Fruit fly (Drosophila melanogaster) whole organism, adult: ENCODE data around the gene Obp83a.

Experiments
- CG11617 ChIP-seq: fragments of 200-800 bp; sonication (Bioruptor generic); optimal IDR thresholded peaks from 2 replicates; lab custom pipeline; 2017; ENCODE audit warnings: mild to moderate bottlenecking, missing biosample characterization, missing genetic modification reagents, missing genetic modification characterization
- CG12768 ChIP-seq: fragments of 200-800 bp; sonication (Bioruptor generic); optimal IDR thresholded peaks from 2 replicates; lab custom pipeline; 2017; ENCODE audit warnings: missing biosample characterization, missing genetic modification characterization, mild to moderate bottlenecking, moderate library complexity, missing genetic modification reagents
- CG14711 ChIP-seq: fragments of 200-800 bp; sonication (Bioruptor generic); optimal IDR thresholded peaks from 2 replicates; lab custom pipeline; 2018; ENCODE audit warnings: missing biosample characterization, mild to moderate bottlenecking, missing genetic modification characterization, moderate library complexity
- CG1620 ChIP-seq: fragments of 200-800 bp; sonication (Bioruptor generic); optimal IDR thresholded peaks from 2 replicates; lab custom pipeline; 2016; ENCODE audit warnings: missing biosample characterization, missing genetic modification characterization
- CG33017 ChIP-seq: fragments of 200-800 bp; sonication (Bioruptor generic); optimal IDR thresholded peaks from 2 replicates; lab custom pipeline; 2018; ENCODE audit warnings: missing biosample characterization, mild to moderate bottlenecking, missing genetic modification characterization, moderate library complexity
- CG5204 ChIP-seq: fragments of 200-800 bp; sonication (Bioruptor generic); optimal IDR thresholded peaks from 2 replicates; lab custom pipeline; 2016; ENCODE audit warnings: missing biosample characterization, missing genetic modification characterization
- CG7045 ChIP-seq: fragments of 200-800 bp; sonication (Bioruptor generic); optimal IDR thresholded peaks from 2 replicates; lab custom pipeline; 2017; ENCODE audit warnings: missing biosample characterization, mild to moderate bottlenecking, missing genetic modification characterization
- CG7101 ChIP-seq: fragments of 200-800 bp; sonication (Bioruptor generic); optimal IDR thresholded peaks from 2 replicates; lab custom pipeline; 2018; ENCODE audit warnings: missing biosample characterization, mild to moderate bottlenecking, missing genetic modification characterization, moderate library complexity
- Clk ChIP-seq: fragments of 200-800 bp; sonication (Bioruptor generic); optimal IDR thresholded peaks from 2 replicates; lab custom pipeline; 2017; ENCODE audit warnings: missing biosample characterization, missing genetic modification characterization
- Crg-1 ChIP-seq: fragments of 200-800 bp; sonication (Bioruptor generic); optimal IDR thresholded peaks from 2 replicates; lab custom pipeline; 2016; ENCODE audit warnings: missing biosample characterization, missing genetic modification characterization
- Hr96 ChIP-seq: fragments of 200-800 bp; sonication (Bioruptor generic); optimal IDR thresholded peaks from 2 replicates; lab custom pipeline; 2016; ENCODE audit warnings: missing biosample characterization, missing genetic modification characterization
- Mnt ChIP-seq: fragments of 200-800 bp; sonication (Bioruptor generic); optimal IDR thresholded peaks from 2 replicates; lab custom pipeline; 2016; ENCODE audit warnings: missing biosample characterization, mild to moderate bottlenecking, missing genetic modification characterization
- bab1 ChIP-seq: fragments of 200-800 bp; sonication (Bioruptor generic); optimal IDR thresholded peaks from 3 replicates; lab custom pipeline; 2019; ENCODE audit warnings: missing biosample characterization, mild to moderate bottlenecking, missing genetic modification characterization, moderate library complexity
- cic ChIP-seq: fragments of 200-800 bp; sonication (Bioruptor generic); optimal IDR thresholded peaks from 2 replicates; lab custom pipeline; 2017; ENCODE audit warnings: missing biosample characterization, mild to moderate bottlenecking, missing genetic modification characterization, moderate library complexity
- cnc ChIP-seq, 2 experiments: fragments of >200 bp; optimal IDR thresholded peaks; 2 replicates each; lab custom pipeline; 2017
- kay ChIP-seq: fragments of 200-800 bp; sonication (Bioruptor generic); peaks from one replicate; lab custom pipeline; 2016; ENCODE audit warnings: missing biosample characterization, missing genetic modification characterization, borderline replicate concordance
- ovo ChIP-seq: fragments of 200-800 bp; sonication (Bioruptor generic); optimal IDR thresholded peaks from 2 replicates; lab custom pipeline; 2016; ENCODE audit warnings: missing biosample characterization, missing genetic modification characterization
- pad ChIP-seq: fragments of 200-800 bp; sonication (Bioruptor generic); optimal IDR thresholded peaks from 3 replicates; lab custom pipeline; 2017; ENCODE audit warnings: missing biosample characterization, missing genetic modification characterization, mild to moderate bottlenecking, moderate library complexity, missing genetic modification reagents
- tj ChIP-seq: fragments of 200-800 bp; sonication (Bioruptor generic); optimal IDR thresholded peaks from 3 replicates; lab custom pipeline; 2017; ENCODE audit warnings: missing biosample characterization, mild to moderate bottlenecking, missing genetic modification characterization, moderate library complexity
- toe ChIP-seq: fragments of 200-800 bp; sonication (Bioruptor generic); optimal IDR thresholded peaks from 2 replicates; lab custom pipeline; 2016; ENCODE audit warnings: missing biosample characterization, missing genetic modification characterization

Gene Obp83a

dm6 chr3R:5975145-5975544 is at the start of gene Obp83a:
TSS of gene Obp83a (minus strand) at chr3R:5975245.
- TF ChIP-seq kay (GFP tag; lab: Kevin White, UChicago) (no peak), toe (no peak), CG5204 (GFP tag; lab: Kevin White, UChicago) (no peak), cnc (optimal IDR thresholded peaks at IDR 0.05; lab: Kevin White, UChicago) (no peak), CG14711 (tag; lab: Kevin White, UChicago) (no peak), Mnt (no peak), CG11617 (GFP tag; lab: Kevin White, UChicago) (no peak), tj (GFP tag; lab: Kevin White, UChicago) (no peak), CG1620 (GFP tag; lab: Kevin White, UChicago) (no peak), Hr96 (no peak), ovo (no peak), CG12768 (GFP tag; lab: Kevin White, UChicago) (no peak), bab1 (GFP tag; lab: Kevin White, UChicago) (no peak), pad (no peak), Clk (GFP tag; lab: Kevin White, UChicago) (no peak)

DNA sequence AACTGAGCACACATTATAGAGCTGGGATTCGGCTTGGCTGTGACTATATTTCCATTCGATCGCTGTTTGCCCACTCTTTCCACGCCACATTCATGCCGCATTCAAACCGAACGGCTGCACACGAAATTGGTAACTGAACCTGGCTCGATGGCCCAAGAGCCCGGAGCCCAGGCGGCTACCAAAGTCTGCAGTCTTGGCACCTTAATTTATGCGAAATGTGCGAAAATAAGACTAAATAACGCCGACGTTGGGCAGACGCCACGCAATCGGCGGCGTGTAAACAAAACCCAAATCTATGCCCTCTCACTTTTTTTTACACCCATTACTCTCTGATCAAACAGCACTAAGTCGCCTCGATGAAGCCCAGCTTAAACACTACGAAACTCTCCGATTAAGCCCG is 36.8 kb upstream of the Obp83a start, which contains the start of gene CG10280:
TSS of gene CG10280 (minus strand) at position 101 of the 400 bp plus-strand sequence.
- TF ChIP-seq pad (no peak), CG1620 (GFP tag; lab: Kevin White, UChicago) (no peak), ovo (no peak), Clk (GFP tag; lab: Kevin White, UChicago) (no peak), cic (GFP tag; lab: Kevin White, UChicago) (no peak), kay (GFP tag; lab: Kevin White, UChicago) (no peak), cnc (optimal IDR thresholded peaks at IDR 0.05; lab: Kevin White, UChicago) (no peak), Mnt (no peak), tj (GFP tag; lab: Kevin White, UChicago) (no peak), CG11617 (GFP tag; lab: Kevin White, UChicago) (no peak)

dm6 chr3R:6009510-6010407 is 34.7 kb upstream of the Obp83a start:
- TF ChIP-seq bab1 (GFP tag; lab: Kevin White, UChicago) = no peak
- TF ChIP-seq ovo = no peak
- TF ChIP-seq CG7045 (GFP tag; lab: Kevin White, UChicago) = no peak
- no peak for TF ChIP-seq CG14711 (tag; lab: Kevin White, UChicago)
- no peak for TF ChIP-seq CG33017
- TF ChIP-seq CG5204 (GFP tag; lab: Kevin White, UChicago) = no peak
- TF ChIP-seq kay (GFP tag; lab: Kevin White, UChicago) = no peak
- no peak for TF ChIP-seq cnc (optimal IDR thresholded peaks at IDR 0.05; lab: Kevin White, UChicago)
- no peak for TF ChIP-seq Hr96
- no peak for TF ChIP-seq toe
- no peak for TF ChIP-seq Crg-1 (GFP tag; lab: Kevin White, UChicago)
- no peak for TF ChIP-seq cic (GFP tag; lab: Kevin White, UChicago)
- TF ChIP-seq pad = no peak
- no peak for TF ChIP-seq tj (GFP tag; lab: Kevin White, UChicago)
- no peak for TF ChIP-seq CG11617 (GFP tag; lab: Kevin White, UChicago)
- no peak for TF ChIP-seq Clk (GFP tag; lab: Kevin White, UChicago)
- no peak for TF ChIP-seq CG1620 (GFP tag; lab: Kevin White, UChicago)
- TF ChIP-seq Mnt = no peak
- no peak for TF ChIP-seq CG7101 (tag; lab: Kevin White, UChicago)
- no peak for TF ChIP-seq CG12768 (GFP tag; lab: Kevin White, UChicago)

DNA sequence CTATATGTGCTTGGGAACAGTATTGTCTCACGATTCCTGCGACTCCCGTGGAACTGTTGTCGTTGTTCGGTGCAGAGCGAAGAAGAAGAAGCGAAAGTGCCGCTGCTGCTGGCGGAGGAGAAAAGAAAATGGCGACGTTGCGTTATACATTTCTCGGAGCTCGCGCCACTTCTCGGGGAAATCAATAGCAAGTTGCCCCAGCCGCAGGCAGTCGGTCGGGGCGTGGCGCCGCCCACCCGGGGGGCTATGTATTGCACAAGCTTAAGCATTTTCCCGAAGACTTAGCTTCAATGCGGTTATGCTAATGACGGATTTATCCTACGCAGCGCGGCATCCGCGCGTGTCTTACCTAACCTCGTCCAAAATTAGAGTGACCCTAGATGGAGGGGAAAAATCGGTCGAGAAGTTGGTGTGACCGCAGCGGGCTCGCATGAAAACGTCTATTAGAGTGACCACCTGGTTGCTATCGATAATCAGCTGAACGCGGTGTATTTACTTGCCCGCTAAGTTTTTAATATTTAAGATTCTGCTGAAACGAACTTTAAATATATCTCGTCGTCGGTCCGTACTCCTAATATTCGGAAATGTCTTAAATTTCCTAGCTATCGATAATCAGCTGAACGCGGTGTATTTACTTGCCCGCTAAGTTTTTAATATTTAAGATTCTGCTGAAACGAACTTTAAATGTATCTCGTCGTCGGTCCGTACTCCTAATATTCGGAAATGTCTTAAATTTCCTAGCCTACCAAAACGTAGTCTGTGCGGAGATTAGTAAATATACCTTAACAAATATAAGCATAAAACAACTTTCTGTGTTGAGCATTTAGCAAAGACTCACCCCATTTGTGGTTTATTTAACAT is 33.4 kb upstream of the Obp83a start, which contains the start of gene Rm62:
TSS of gene Rm62 (minus strand) at position 378 of the 861 bp plus-strand sequence.
- TF ChIP-seq CG7101 (tag; lab: Kevin White, UChicago) (peak; percentile 39), tj (GFP tag; lab: Kevin White, UChicago) (peak; percentile 9), kay (GFP tag; lab: Kevin White, UChicago) (no peak), pad (peak; percentile 97), CG11617 (GFP tag; lab: Kevin White, UChicago) (peak; percentile 8), bab1 (GFP tag; lab: Kevin White, UChicago) (peak; percentile 45)

DNA sequence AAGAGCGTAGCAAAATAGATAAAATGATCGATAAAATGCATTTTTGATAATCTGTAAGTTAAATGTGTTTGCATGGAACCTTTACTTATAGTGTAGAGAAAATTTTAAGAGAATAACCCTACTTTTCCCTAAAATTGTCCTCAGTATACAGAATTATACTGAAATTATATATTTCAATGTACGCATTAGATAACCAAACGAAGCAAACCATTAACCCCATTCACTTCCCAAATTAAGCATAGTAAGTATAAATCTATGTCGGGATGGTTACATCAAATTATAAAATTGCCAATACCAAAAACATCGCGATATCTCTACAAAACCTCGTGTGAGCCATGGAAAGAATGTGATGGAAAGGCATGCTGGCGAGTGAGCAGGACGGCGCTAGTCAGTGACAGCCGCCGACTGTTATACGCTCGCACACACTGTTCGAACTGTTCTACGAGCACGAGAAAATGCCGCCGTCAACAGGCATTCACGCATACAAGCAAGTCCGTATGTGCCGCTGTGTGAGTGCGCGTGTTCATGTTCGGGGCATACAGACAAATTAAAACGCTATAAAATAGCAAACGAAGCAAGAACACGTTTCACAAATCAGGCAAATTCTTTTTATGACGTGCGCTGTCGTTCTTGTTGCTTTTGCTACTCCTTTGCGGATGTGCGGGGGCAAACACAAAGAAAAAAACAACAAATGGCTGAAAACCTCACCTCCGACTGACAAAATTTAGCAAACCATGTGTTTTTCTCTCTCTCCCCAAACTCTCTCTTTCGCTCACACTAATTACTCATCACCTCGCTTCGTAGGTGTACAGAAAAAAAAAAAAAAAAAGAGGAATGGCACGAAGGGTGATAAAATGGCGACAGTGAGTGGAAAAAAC is 32.3 kb upstream of the Obp83a start:
- no peak for TF ChIP-seq toe
- no peak for TF ChIP-seq CG1620 (GFP tag; lab: Kevin White, UChicago)
- no peak for TF ChIP-seq Crg-1 (GFP tag; lab: Kevin White, UChicago)
- no peak for TF ChIP-seq CG12768 (GFP tag; lab: Kevin White, UChicago)
- TF ChIP-seq CG5204 (GFP tag; lab: Kevin White, UChicago) = peak; percentile 37
- TF ChIP-seq cic (GFP tag; lab: Kevin White, UChicago) = peak; percentile 83
- TF ChIP-seq cnc (optimal IDR thresholded peaks at IDR 0.05; lab: Kevin White, UChicago) = no peak
- TF ChIP-seq Hr96 = peak; percentile 32
- TF ChIP-seq ovo = peak; percentile 11
- no peak for TF ChIP-seq CG33017
- TF ChIP-seq Mnt = peak; percentile 99
- TF ChIP-seq CG7045 (GFP tag; lab: Kevin White, UChicago) = no peak
- peak; percentile 27 for TF ChIP-seq bab1 (GFP tag; lab: Kevin White, UChicago)
- no peak for TF ChIP-seq Clk (GFP tag; lab: Kevin White, UChicago)
- TF ChIP-seq CG7101 (tag; lab: Kevin White, UChicago) = peak; percentile 11
- peak; percentile 57 for TF ChIP-seq pad
- no peak for TF ChIP-seq CG14711 (tag; lab: Kevin White, UChicago)
- peak; percentile 97 for TF ChIP-seq tj (GFP tag; lab: Kevin White, UChicago)
- TF ChIP-seq CG11617 (GFP tag; lab: Kevin White, UChicago) = no peak
- peak; percentile 91 for TF ChIP-seq kay (GFP tag; lab: Kevin White, UChicago)
